Fruit fly (Drosophila melanogaster): ENCODE data around the gene tinc.

The tinc gene

DNA sequence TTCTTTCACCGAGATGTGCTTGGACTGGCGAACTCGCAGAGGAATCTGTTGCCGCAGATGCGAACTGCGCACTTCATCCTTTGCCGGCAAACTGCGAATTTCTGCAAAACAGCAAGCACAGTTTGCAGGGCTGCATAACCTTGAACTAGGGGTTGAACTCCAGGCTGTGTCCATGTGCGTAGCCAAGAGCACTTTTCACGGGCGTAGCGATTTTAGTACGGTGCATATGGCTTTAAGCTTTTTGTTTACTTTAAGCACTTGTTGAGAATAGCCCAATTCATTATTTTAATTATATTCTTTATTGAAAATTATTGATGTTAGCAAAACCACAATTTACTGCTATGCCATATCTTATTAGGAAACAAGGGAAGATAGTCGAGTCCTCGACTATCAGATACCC, 10.1 kb upstream of the tinc start, which contains the start of gene CG17803:
Gene CG17803 (minus strand): TSS at position 249 of the 400 bp plus-strand sequence.
- TF ChIP-seq Pif1A (GFP tag; optimal IDR thresholded peaks at IDR 0.05) = no peak
- TF ChIP-seq EcR (GFP tag; optimal IDR thresholded peaks at IDR 0.05) = peak; percentile 38

DNA sequence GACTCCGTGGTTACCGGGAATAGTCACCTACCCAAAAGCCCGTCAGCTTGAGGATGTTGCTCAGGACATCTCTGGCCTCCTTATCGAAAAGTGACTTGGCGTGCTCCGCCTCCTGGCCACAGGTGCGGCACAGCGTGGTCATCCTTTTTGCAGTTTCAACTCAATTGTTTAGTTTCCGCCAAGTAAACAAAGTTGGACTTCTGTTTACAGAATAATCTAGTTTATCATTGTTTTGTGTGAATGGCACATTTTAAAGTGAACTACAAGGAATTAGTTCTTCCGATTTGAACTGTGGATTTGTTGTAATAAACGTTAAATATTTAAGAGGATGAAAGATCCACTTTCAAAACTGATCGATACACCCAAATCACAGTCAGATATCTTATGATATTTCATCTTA, 8.3 kb upstream of the tinc start, which contains the start of gene CG17806:
Gene CG17806 (minus strand): TSS at position 236 of the 400 bp plus-strand sequence.
- TF ChIP-seq fd96Ca (GFP tag; IDR thresholded peaks at IDR 0.05) = no peak
- no peak for TF ChIP-seq CG8301 (tag; optimal IDR thresholded peaks at IDR 0.05)
- TF ChIP-seq EcR (GFP tag; optimal IDR thresholded peaks at IDR 0.05) = no peak
- peak; percentile 35 for TF ChIP-seq CG17806 (tag; optimal IDR thresholded peaks at IDR 0.05)
- TF ChIP-seq CG8159 (tag; optimal IDR thresholded peaks at IDR 0.05) = no peak
- peak; percentile 12 for TF ChIP-seq CG15710 (tag; optimal IDR thresholded peaks at IDR 0.05)
- no peak for TF ChIP-seq CG9948 (tag; optimal IDR thresholded peaks at IDR 0.05)

DNA sequence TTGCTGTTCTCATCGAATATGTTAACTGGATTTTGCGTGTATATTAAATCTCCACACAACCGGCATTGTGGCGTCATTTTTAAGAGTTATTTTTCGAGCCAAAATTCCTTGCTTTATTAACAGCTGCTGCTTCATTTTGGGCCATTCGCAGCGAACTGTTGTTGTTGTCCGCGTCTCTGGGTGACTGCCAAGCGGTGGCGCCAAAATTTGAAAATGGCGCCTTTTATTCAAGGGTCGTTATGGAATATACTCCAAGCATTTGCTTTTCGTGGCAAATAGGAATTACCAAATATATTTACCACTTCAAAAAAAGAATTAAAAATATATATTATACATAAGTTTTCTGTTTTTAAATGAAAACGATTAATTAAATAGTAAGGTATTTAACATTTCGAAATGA, 6.2 kb upstream of the tinc start, which contains the start of gene Nnk:
Gene Nnk (minus strand): TSS at position 158 of the 400 bp plus-strand sequence.
- TF ChIP-seq Pif1B (GFP tag; optimal IDR thresholded peaks at IDR 0.05) (no peak), CG32121 (GFP tag; IDR thresholded peaks at IDR 0.05) (no peak), D1 (tag; optimal IDR thresholded peaks at IDR 0.05) (no peak), CG15710 (tag; optimal IDR thresholded peaks at IDR 0.05) (no peak), gl (tag; optimal IDR thresholded peaks at IDR 0.05) (no peak), Pif1A (GFP tag; optimal IDR thresholded peaks at IDR 0.05) (no peak), Snoo (tag; optimal IDR thresholded peaks at IDR 0.05) (no peak)

DNA sequence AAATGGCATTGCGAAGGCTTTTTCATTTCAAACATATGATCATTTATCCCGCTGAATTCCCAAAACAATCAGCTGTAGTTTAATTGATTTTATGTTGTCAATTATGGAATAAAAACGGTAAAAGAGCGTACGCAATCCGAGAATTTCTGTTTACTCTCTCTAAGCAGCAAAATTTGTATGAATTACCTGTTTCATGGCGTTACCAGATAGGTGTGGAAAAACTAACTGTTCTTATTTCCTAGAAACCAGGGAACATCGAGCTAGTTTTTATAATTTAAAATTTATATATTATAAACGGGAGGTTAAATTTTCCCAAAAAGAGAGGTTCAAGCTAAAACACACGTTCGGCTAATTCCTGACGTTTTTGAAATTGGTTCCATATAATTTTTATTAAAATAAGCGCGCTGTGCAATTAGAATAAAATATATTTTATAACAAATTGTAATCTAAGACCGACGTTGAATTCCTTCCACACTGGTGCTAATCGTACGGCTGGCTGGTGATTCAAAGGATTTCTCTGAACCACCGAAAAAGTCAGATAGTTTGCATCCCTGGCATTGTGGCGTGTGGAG, 4.2 kb upstream of the tinc start, which contains the start of gene CG17801:
Gene CG17801 (minus strand): TSS at position 51 of the 572 bp plus-strand sequence.
- TF ChIP-seq CG15710 (tag; optimal IDR thresholded peaks at IDR 0.05) (no peak), CG9948 (tag; optimal IDR thresholded peaks at IDR 0.05) (no peak), Snoo (tag; optimal IDR thresholded peaks at IDR 0.05) (no peak), CG13204 (GFP tag; optimal IDR thresholded peaks at IDR 0.05) (no peak)

DNA sequence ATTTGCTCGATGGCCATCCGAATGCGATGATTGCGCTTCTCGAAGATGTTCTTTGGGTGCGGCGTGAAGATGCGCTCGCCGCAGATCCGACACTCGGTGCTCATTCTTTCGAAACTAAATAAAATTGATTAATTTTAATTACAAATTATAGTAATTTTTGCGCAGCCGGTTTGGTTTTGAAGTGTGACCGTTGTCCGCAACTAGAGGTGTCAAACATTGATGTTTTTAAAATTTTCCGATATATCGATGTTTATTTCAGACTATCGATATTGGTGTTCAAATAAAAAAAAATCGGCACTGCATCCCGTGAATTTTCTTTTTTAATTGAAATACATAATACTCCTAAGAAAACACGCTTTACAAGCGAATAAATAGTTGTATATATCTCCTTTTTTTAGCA, 2.3 kb upstream of the tinc start, which contains the start of gene Odj:
Gene Odj (minus strand): TSS at position 209 of the 400 bp plus-strand sequence.
- TF ChIP-seq CG34367 (tag; optimal IDR thresholded peaks at IDR 0.05) (no peak), CG15710 (tag; optimal IDR thresholded peaks at IDR 0.05) (no peak), gl (tag; optimal IDR thresholded peaks at IDR 0.05) (no peak), CG13204 (GFP tag; optimal IDR thresholded peaks at IDR 0.05) (no peak)

DNA sequence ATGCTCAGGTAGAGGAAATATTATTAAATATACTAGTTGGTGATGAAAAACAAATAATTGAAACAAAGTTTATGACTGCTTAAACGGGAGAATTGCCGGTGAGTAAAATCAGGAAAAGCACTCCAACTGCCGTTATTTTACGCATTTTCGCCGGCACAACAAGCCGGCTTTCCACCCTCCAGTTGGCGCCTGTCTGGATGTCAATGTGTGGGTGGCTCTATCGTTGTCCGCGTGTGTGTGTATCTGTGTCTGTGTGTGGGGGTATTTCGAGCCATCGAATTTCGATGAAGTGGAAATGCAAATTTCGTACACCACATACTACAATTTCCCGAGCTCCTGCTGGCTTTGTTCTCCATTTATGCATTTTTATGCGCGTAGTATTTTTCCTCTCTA, 362 bp downstream of the tinc start:
- TF ChIP-seq CG8159 (tag; optimal IDR thresholded peaks at IDR 0.05) = no peak
- TF ChIP-seq gl (tag; optimal IDR thresholded peaks at IDR 0.05) = no peak
- no peak for TF ChIP-seq Ets98B (GFP tag; IDR thresholded peaks at IDR 0.05)
- no peak for TF ChIP-seq CG8301 (tag; optimal IDR thresholded peaks at IDR 0.05)
- TF ChIP-seq rn (GFP tag; IDR thresholded peaks at IDR 0.05) = no peak
- no peak for TF ChIP-seq fd96Ca (GFP tag; IDR thresholded peaks at IDR 0.05)
- no peak for TF ChIP-seq CG4496 (GFP tag; IDR thresholded peaks at IDR 0.05)
- no peak for TF ChIP-seq Pif1B (GFP tag; optimal IDR thresholded peaks at IDR 0.05)
- no peak for TF ChIP-seq CG32121 (GFP tag; IDR thresholded peaks at IDR 0.05)
- no peak for TF ChIP-seq Pif1A (GFP tag; optimal IDR thresholded peaks at IDR 0.05)
- no peak for TF ChIP-seq CG14655 (GFP tag; optimal IDR thresholded peaks at IDR 0.05)
- no peak for TF ChIP-seq CG34367 (tag; optimal IDR thresholded peaks at IDR 0.05)
- TF ChIP-seq CG15710 (tag; optimal IDR thresholded peaks at IDR 0.05) = no peak

DNA sequence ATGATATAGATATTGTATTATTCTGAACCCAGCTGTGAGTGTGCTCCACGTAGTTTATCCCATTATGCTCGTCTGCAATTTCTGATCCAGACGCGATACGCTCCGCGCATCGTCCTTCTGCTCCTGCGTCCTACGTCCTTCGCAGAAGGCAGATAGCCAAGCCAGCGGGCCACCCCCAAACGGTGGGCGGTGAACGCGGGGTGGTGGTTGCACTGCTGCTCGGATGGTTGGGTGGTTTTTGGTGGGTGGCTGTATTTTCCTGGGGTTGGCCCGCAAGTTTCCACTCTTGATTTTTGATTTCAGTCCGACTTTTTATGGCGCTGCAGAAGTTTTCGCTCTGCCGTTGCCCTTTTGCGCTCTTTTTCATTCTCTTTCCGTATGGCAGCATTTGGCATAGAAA, 1.1 kb downstream of the tinc start:
- no peak for TF ChIP-seq CG4496 (GFP tag; IDR thresholded peaks at IDR 0.05)
- TF ChIP-seq CG13204 (GFP tag; optimal IDR thresholded peaks at IDR 0.05) = no peak
- no peak for TF ChIP-seq CG14655 (GFP tag; optimal IDR thresholded peaks at IDR 0.05)
- TF ChIP-seq rn (GFP tag; IDR thresholded peaks at IDR 0.05) = no peak
- no peak for TF ChIP-seq Pif1B (GFP tag; optimal IDR thresholded peaks at IDR 0.05)

DNA sequence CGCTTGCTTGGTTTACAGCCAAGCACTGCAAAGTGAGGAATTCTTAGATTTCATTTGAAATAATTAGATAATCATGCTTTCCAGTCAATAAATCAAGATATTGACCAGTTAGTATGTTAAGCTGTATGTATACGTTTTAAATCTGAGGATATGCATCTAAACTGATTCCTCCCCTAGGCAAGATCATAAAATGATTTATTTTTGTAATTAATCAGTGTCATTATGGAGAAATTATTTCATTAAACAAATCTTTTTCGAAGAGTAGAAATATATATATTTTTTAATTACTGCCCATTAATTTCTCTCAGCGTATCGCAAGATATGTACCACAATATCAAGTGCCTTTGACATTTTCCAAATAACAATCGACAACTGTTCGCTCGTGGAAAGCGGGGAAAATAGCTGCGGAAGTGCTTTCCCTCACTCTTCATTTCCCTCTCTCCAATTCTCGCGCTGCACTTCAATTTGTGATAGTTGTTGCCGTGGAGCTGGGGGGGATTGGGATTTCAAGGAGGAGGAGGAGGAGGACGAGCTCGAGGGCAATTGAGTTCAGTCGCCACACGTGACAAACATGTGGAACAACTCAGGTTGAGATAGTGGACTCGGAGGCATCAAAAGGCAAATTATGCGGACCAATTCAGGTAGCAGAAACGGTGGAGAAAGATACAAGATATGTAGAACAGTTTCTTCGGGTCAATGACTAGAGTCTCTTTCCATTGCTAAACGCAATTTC, 3.0 kb downstream of the tinc start:
- TF ChIP-seq CG15710 (tag; optimal IDR thresholded peaks at IDR 0.05) (no peak), CG10348 (GFP tag; IDR thresholded peaks at IDR 0.05) (no peak), CG14655 (GFP tag; optimal IDR thresholded peaks at IDR 0.05) (peak; percentile 73), CG34367 (tag; optimal IDR thresholded peaks at IDR 0.05) (no peak), CG17806 (tag; optimal IDR thresholded peaks at IDR 0.05) (peak; percentile 30), D1 (tag; optimal IDR thresholded peaks at IDR 0.05) (no peak), CG32121 (GFP tag; IDR thresholded peaks at IDR 0.05) (no peak), CG12605 (GFP tag; IDR thresholded peaks at IDR 0.05) (no peak), fd96Ca (GFP tag; IDR thresholded peaks at IDR 0.05) (no peak), Snoo (tag; optimal IDR thresholded peaks at IDR 0.05) (no peak), rn (GFP tag; IDR thresholded peaks at IDR 0.05) (no peak), CG8159 (tag; optimal IDR thresholded peaks at IDR 0.05) (no peak), Ets98B (GFP tag; IDR thresholded peaks at IDR 0.05) (no peak), CG13204 (GFP tag; optimal IDR thresholded peaks at IDR 0.05) (no peak), EcR (GFP tag; optimal IDR thresholded peaks at IDR 0.05) (peak; percentile 10), gl (tag; optimal IDR thresholded peaks at IDR 0.05) (no peak), CG9948 (tag; optimal IDR thresholded peaks at IDR 0.05) (no peak), Pif1A (GFP tag; optimal IDR thresholded peaks at IDR 0.05) (no peak), Pif1B (GFP tag; optimal IDR thresholded peaks at IDR 0.05) (no peak), CG4496 (GFP tag; IDR thresholded peaks at IDR 0.05) (peak; percentile 37; the same call in 1 of the 3 replicates), CG8301 (tag; optimal IDR thresholded peaks at IDR 0.05) (peak; percentile 52)
